Worm (Caenorhabditis elegans) whole organism, L2 larva: ENCODE data around the gene spe-51.

Experiments
- R02D3.7 ChIP-seq: fragments of 150-350 bp; optimal IDR thresholded peaks from 2 replicates; lab custom pipeline; 2014; ENCODE audit warnings: missing biosample characterization, missing genetic modification characterization
- dmd-4 ChIP-seq: sonication (generic microtip); optimal IDR thresholded peaks from 2 replicates; lab custom pipeline; 2017; ENCODE audit warnings: missing biosample characterization, missing genetic modification characterization
- lin-13 ChIP-seq: fragments of 150-350 bp; optimal IDR thresholded peaks from 2 replicates; lab custom pipeline; 2014; ENCODE audit warnings: missing biosample characterization, missing genetic modification reagents, missing genetic modification characterization
- mab-5 ChIP-seq: fragments of 150-350 bp; optimal IDR thresholded peaks from 2 replicates; lab custom pipeline; 2014; ENCODE audit warnings: missing biosample characterization, missing genetic modification characterization
- unc-39 ChIP-seq: fragments of 150-350 bp; optimal IDR thresholded peaks from 2 replicates; lab custom pipeline; 2014; ENCODE audit warnings: missing biosample characterization, missing genetic modification characterization
- unc-62 ChIP-seq: fragments of 150-350 bp; optimal IDR thresholded peaks from 2 replicates; lab custom pipeline; 2014; ENCODE audit warnings: missing biosample characterization, missing genetic modification reagents, missing genetic modification characterization
- ztf-4 ChIP-seq: fragments of 150-350 bp; optimal IDR thresholded peaks from 2 replicates; lab custom pipeline; 2014; ENCODE audit warnings: missing biosample characterization, missing genetic modification characterization

DNA sequence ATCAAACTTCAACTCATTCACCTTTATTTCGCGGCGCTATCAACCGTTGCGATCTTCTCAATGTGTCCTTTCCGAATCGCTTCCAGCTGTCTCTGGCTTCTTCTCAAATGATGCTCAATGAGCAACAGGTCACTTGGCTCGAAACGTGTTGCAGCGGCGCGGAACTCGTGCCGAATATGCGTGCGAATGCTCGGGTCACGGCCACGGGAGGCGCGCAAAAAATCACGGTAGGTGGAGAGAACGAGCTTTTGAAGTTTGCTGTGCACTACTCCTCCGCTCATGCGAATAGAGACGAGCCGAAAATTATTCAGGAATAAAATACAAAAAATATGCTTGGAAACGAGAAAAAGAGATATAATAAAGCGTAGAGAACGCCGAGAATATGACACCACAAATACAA lies 17.9 kb downstream of the spe-51 start, which contains the start of gene cif-1:
- TF ChIP-seq lin-13 (GFP tag; lab: Kevin White, UChicago) (no peak), R02D3.7 (tag; lab: Kevin White, UChicago) (no peak), unc-62 (GFP tag; lab: Kevin White, UChicago) (no peak), unc-39 (no peak), dmd-4 (tag; lab: Kevin White, UChicago) (no peak), mab-5 (tag; lab: Kevin White, UChicago) (no peak), ztf-4 (tag; lab: Kevin White, UChicago) (no peak)
